Fruit fly (Drosophila melanogaster): ENCODE measurements around the gene CG9458.

The CG9458 gene

dm6 chr3R:9793018-9793417, 26.7 kb downstream of the CG9458 start, which contains the start of gene CG8516 (continued):
- no peak for TF ChIP-seq kni (GFP tag; optimal IDR thresholded peaks at IDR 0.05)
- no peak for TF ChIP-seq hkb (optimal IDR thresholded peaks at IDR 0.05)
- TF ChIP-seq hkb (GFP tag; IDR thresholded peaks at IDR 0.05): peak; percentile 24; the same call in 1 of the 2 replicates
- 0 out of 2 replicates have a peak, but pooled peaks have one; percentile 11 for TF ChIP-seq Drgx (GFP tag; IDR thresholded peaks at IDR 0.05)
- TF ChIP-seq stwl (tag; optimal IDR thresholded peaks at IDR 0.05): peak; percentile 81
- 0 out of 2 replicates have a peak, but pooled peaks have one; percentile 7 for TF ChIP-seq Ada2b (GFP tag; IDR thresholded peaks at IDR 0.05)
- TF ChIP-seq CG7839 (tag; optimal IDR thresholded peaks at IDR 0.05): no peak
- peak; percentile 6 for TF ChIP-seq PHDP (tag; optimal IDR thresholded peaks at IDR 0.05)
- TF ChIP-seq jumu (GFP tag; optimal IDR thresholded peaks at IDR 0.05): no peak
- no peak for TF ChIP-seq C15 (GFP tag; IDR thresholded peaks at IDR 0.05)
- TF ChIP-seq CG30403 (GFP tag; optimal IDR thresholded peaks at IDR 0.05): peak; percentile 13
- peak; percentile 36 for TF ChIP-seq CG17328 (GFP tag; IDR thresholded peaks at IDR 0.05)
- TF ChIP-seq YL-1 (GFP tag; optimal IDR thresholded peaks at IDR 0.05): peak; percentile 77
- TF ChIP-seq CG34376 (GFP tag; optimal IDR thresholded peaks at IDR 0.05): peak; percentile 12
- no peak for TF ChIP-seq inv (GFP tag; IDR thresholded peaks at IDR 0.05; ENCODE audit: partially characterized antibody)
- peak; percentile 32 for TF ChIP-seq sug (tag; optimal IDR thresholded peaks at IDR 0.05)
- peak; percentile 37; the same call in 1 of the 2 replicates for TF ChIP-seq CG9932 (GFP tag; IDR thresholded peaks at IDR 0.05)
- TF ChIP-seq vvl (GFP tag; IDR thresholded peaks at IDR 0.05): peak; percentile 32; the same call in 1 of the 2 replicates
- TF ChIP-seq Pdp1 (GFP tag; optimal IDR thresholded peaks at IDR 0.05): peak in 1 of 2 experiments; percentile 53
- peak; percentile 49; the same call in 1 of the 3 replicates for TF ChIP-seq CG34422 (GFP tag; IDR thresholded peaks at IDR 0.05)
- TF ChIP-seq HmgZ (tag; optimal IDR thresholded peaks at IDR 0.05): peak; percentile 67
- TF ChIP-seq CG32772 (GFP tag; IDR thresholded peaks at IDR 0.05): 0 out of 2 replicates have a peak, but pooled peaks have one; percentile 24
- peak; percentile 31 for TF ChIP-seq CG2116 (GFP tag; optimal IDR thresholded peaks at IDR 0.05)
- TF ChIP-seq row (GFP tag; IDR thresholded peaks at IDR 0.05): peak; percentile 64
- no peak for TF ChIP-seq CG31388 (GFP tag; optimal IDR thresholded peaks at IDR 0.05)
- TF ChIP-seq Rfx (GFP tag; IDR thresholded peaks at IDR 0.05): peak; percentile 33; the same call in 1 of the 2 replicates
- peak; percentile 42 for TF ChIP-seq phol (tag; optimal IDR thresholded peaks at IDR 0.05)
- TF ChIP-seq zen (tag; optimal IDR thresholded peaks at IDR 0.05): peak; percentile 14
- peak; percentile 17 for TF ChIP-seq CG10462 (GFP tag; optimal IDR thresholded peaks at IDR 0.05)
- no peak for TF ChIP-seq seq (GFP tag; IDR thresholded peaks at IDR 0.05)
- TF ChIP-seq CG10267 (tag; optimal IDR thresholded peaks at IDR 0.05): peak; percentile 51
- peak; percentile 17 for TF ChIP-seq CG17186 (GFP tag; optimal IDR thresholded peaks at IDR 0.05)
- peak; percentile 43 for TF ChIP-seq Ets97D (GFP tag; optimal IDR thresholded peaks at IDR 0.05)

dm6 chr3R:9791177-9791806, 28.4 kb downstream of the CG9458 start, which contains the start of the genes CG12945 and CG8507:
Gene CG12945, minus strand, starts transcription at chr3R:9791221.
Gene CG8507, plus strand, starts transcription at chr3R:9791483.
- TF ChIP-seq CG5953 (GFP tag; IDR thresholded peaks at IDR 0.05) (no peak), CG1832 (GFP tag; optimal IDR thresholded peaks at IDR 0.05) (no peak), CG7271 (tag; optimal IDR thresholded peaks at IDR 0.05) (no peak), CG18599 (GFP tag; optimal IDR thresholded peaks at IDR 0.05) (no peak), CG2116 (GFP tag; optimal IDR thresholded peaks at IDR 0.05) (peak; percentile 59), ems (GFP tag; optimal IDR thresholded peaks at IDR 0.05) (peak; percentile 1), Dll (GFP tag; IDR thresholded peaks at IDR 0.05; ENCODE audit: partially characterized antibody) (0 out of 4 replicates have a peak, but pooled peaks have one; percentile 37), fu2 (GFP tag; optimal IDR thresholded peaks at IDR 0.05) (no peak), unpg (GFP tag; optimal IDR thresholded peaks at IDR 0.05) (no peak), Hsf (GFP tag; optimal IDR thresholded peaks at IDR 0.05) (peak; percentile 63), CG12769 (tag; optimal IDR thresholded peaks at IDR 0.05) (no peak), psq (GFP tag; optimal IDR thresholded peaks at IDR 0.05) (no peak), HLHmδ (GFP tag; optimal IDR thresholded peaks at IDR 0.05) (no peak), CG2875 (GFP tag; optimal IDR thresholded peaks at IDR 0.05) (no peak), CG9215 (GFP tag; IDR thresholded peaks at IDR 0.05) (peak; percentile 29; the same call in 1 of the 2 replicates), Optix (GFP tag; IDR thresholded peaks at IDR 0.05) (no peak), slbo (GFP tag; IDR thresholded peaks at IDR 0.05) (peak; percentile 47; the same call in 1 of the 2 replicates), Ravus (GFP tag; IDR thresholded peaks at IDR 0.05) (no peak), emc (GFP tag; optimal IDR thresholded peaks at IDR 0.05) (no peak)
